Fruit fly (Drosophila melanogaster) whole organism, embryonic: ENCODE measurements around the gene CG10252.

Source experiments
- Abd-B ChIP-seq: fragments of 200-800 bp; sonication (Bioruptor generic); optimal IDR thresholded peaks from 2 replicates; lab custom pipeline; 2018; ENCODE audit warnings: missing biosample characterization, mild to moderate bottlenecking, missing genetic modification characterization, moderate library complexity
- BtbVII ChIP-seq: fragments of 200-800 bp; sonication (Bioruptor generic); optimal IDR thresholded peaks from 3 replicates; lab custom pipeline; 2017; ENCODE audit warnings: missing biosample characterization, mild to moderate bottlenecking, missing genetic modification characterization
- CG10274 ChIP-seq: fragments of 200-800 bp; sonication (Bioruptor generic); optimal IDR thresholded peaks from 3 replicates; lab custom pipeline; 2017; ENCODE audit warnings: missing biosample characterization, mild to moderate bottlenecking, missing genetic modification characterization
- CG10462 ChIP-seq: fragments of 200-800 bp; sonication (Bioruptor generic); optimal IDR thresholded peaks from 2 replicates; lab custom pipeline; 2016; ENCODE audit warnings: missing biosample characterization, missing genetic modification characterization
- CG11093 ChIP-seq: fragments of 200-800 bp; sonication (Bioruptor generic); IDR thresholded peaks from 3 replicates; pipeline ENCODE4 v1.3.6; 2022; ENCODE audit warnings: missing biosample characterization, missing genetic modification characterization
- CG12071 ChIP-seq: fragments of 200-800 bp; sonication (Bioruptor generic); optimal IDR thresholded peaks from 3 replicates; lab custom pipeline; 2018; ENCODE audit warnings: missing biosample characterization, mild to moderate bottlenecking, missing genetic modification characterization
- CG12104 ChIP-seq: fragments of 200-800 bp; sonication (Bioruptor generic); optimal IDR thresholded peaks from 3 replicates; lab custom pipeline; 2016; ENCODE audit warnings: missing biosample characterization, missing genetic modification characterization
- CG14710 ChIP-seq: fragments of 200-800 bp; sonication (Bioruptor generic); optimal IDR thresholded peaks from 3 replicates; lab custom pipeline; 2019; ENCODE audit warnings: missing biosample characterization, mild to moderate bottlenecking, missing genetic modification characterization, moderate library complexity
- CG15479 ChIP-seq: fragments of 200-800 bp; sonication (Bioruptor generic); optimal IDR thresholded peaks from 3 replicates; lab custom pipeline; 2019; ENCODE audit warnings: missing biosample characterization, mild to moderate bottlenecking, missing genetic modification characterization, moderate library complexity
- CG15696 ChIP-seq: fragments of 200-800 bp; sonication (Bioruptor generic); optimal IDR thresholded peaks from 2 replicates; lab custom pipeline; 2019; ENCODE audit warnings: missing biosample characterization, mild to moderate bottlenecking, missing genetic modification characterization, moderate library complexity
- CG17385 ChIP-seq: fragments of 200-800 bp; sonication (Bioruptor generic); optimal IDR thresholded peaks from 3 replicates; lab custom pipeline; 2018; ENCODE audit warnings: missing biosample characterization, mild to moderate bottlenecking, missing genetic modification characterization
- CG17829 ChIP-seq: fragments of 200-800 bp; optimal IDR thresholded peaks from 2 replicates; lab custom pipeline; 2019; ENCODE audit warnings: missing biosample characterization, mild to moderate bottlenecking, missing genetic modification characterization, moderate library complexity
- CG2199 ChIP-seq: fragments of 200-800 bp; sonication (Bioruptor generic); IDR thresholded peaks from 3 replicates; pipeline ENCODE4 v1.3.6; 2022; ENCODE audit warnings: missing biosample characterization, missing genetic modification characterization
- CG2678 ChIP-seq: fragments of 200-800 bp; sonication (Bioruptor generic); optimal IDR thresholded peaks from 3 replicates; lab custom pipeline; 2019; ENCODE audit warnings: missing biosample characterization, mild to moderate bottlenecking, missing genetic modification characterization, moderate library complexity
- CG31365 ChIP-seq: fragments of 200-800 bp; sonication (Bioruptor generic); optimal IDR thresholded peaks from 2 replicates; lab custom pipeline; 2018; ENCODE audit warnings: missing biosample characterization, mild to moderate bottlenecking, missing genetic modification characterization
- CG31441 ChIP-seq: fragments of 200-800 bp; sonication (Bioruptor generic); IDR thresholded peaks from 2 replicates; pipeline ENCODE4 v1.3.6; 2022; ENCODE audit warnings: missing biosample characterization, missing genetic modification characterization
- CG4360 ChIP-seq: fragments of 200-800 bp; sonication (Bioruptor generic); IDR thresholded peaks from 2 replicates; pipeline ENCODE4 v1.3.6; 2022; ENCODE audit warnings: missing biosample characterization, missing genetic modification characterization
- CG6683 ChIP-seq: fragments of 200-800 bp; sonication (Bioruptor generic); optimal IDR thresholded peaks from 2 replicates; lab custom pipeline; 2017; ENCODE audit warnings: missing biosample characterization, mild to moderate bottlenecking, missing genetic modification characterization, missing genetic modification reagents
- CG7745 ChIP-seq: fragments of 200-800 bp; sonication (Bioruptor generic); optimal IDR thresholded peaks from 2 replicates; lab custom pipeline; 2018; ENCODE audit warnings: missing biosample characterization, mild to moderate bottlenecking, missing genetic modification characterization, moderate library complexity
- CG9876 ChIP-seq: fragments of 200-800 bp; sonication (Bioruptor generic); optimal IDR thresholded peaks from 2 replicates; lab custom pipeline; 2016; ENCODE audit warnings: missing biosample characterization, missing genetic modification characterization
- CTCF ChIP-seq: fragments of 200-800 bp; sonication (Bioruptor generic); optimal IDR thresholded peaks from 2 replicates; lab custom pipeline; 2017; ENCODE audit warnings: missing biosample characterization, mild to moderate bottlenecking, missing genetic modification characterization, moderate library complexity
- D ChIP-seq, 2 experiments: fragments of 200-800 bp in 1 of 2; fragments of >200 bp in 1 of 2; sonication (Bioruptor generic) in 1 of 2; optimal IDR thresholded peaks; 2 replicates in 1 of 2; 3 replicates in 1 of 2; lab custom pipeline; 2017; ENCODE audit warnings: mild to moderate bottlenecking in 1 of 2, missing biosample characterization in 1 of 2, missing genetic modification characterization in 1 of 2, missing genetic modification reagents in 1 of 2
- Dref ChIP-seq: fragments of 200-800 bp; sonication (Bioruptor generic); IDR thresholded peaks from 2 replicates; pipeline ENCODE4 v1.3.6; 2022; ENCODE audit warnings: missing biosample characterization, missing genetic modification characterization
- Hr51 ChIP-seq, 2 experiments: fragments of 200-800 bp; sonication (Bioruptor generic); optimal IDR thresholded peaks; 2 replicates in 1 of 2; 3 replicates in 1 of 2; lab custom pipeline; 2016 to 2018; ENCODE audit warnings: missing biosample characterization in 2 of 2, missing genetic modification characterization in 2 of 2, mild to moderate bottlenecking in 1 of 2, moderate library complexity in 1 of 2
- Lhr ChIP-seq: fragments of 200-800 bp; sonication (Bioruptor generic); optimal IDR thresholded peaks from 3 replicates; lab custom pipeline; 2017; ENCODE audit warnings: mild to moderate bottlenecking, missing biosample characterization, missing genetic modification reagents, missing genetic modification characterization
- Med ChIP-seq: fragments of 200-800 bp; sonication (Bioruptor generic); peaks from one replicate; lab custom pipeline; 2016; ENCODE audit warnings: missing biosample characterization, missing genetic modification characterization, mild to moderate bottlenecking, inconsistent platforms, moderate library complexity
- NFAT ChIP-seq: fragments of 200-800 bp; sonication (Bioruptor generic); IDR thresholded peaks from 2 replicates; pipeline ENCODE4 v1.3.6; 2022; ENCODE audit warnings: missing biosample characterization, missing genetic modification characterization
- Nf-YB ChIP-seq: fragments of 200-800 bp; sonication (Bioruptor generic); optimal IDR thresholded peaks from 3 replicates; lab custom pipeline; 2019; ENCODE audit warnings: missing biosample characterization, mild to moderate bottlenecking, missing genetic modification characterization, moderate library complexity
- Opbp ChIP-seq: fragments of 200-800 bp; sonication (Bioruptor generic); IDR thresholded peaks from 3 replicates; pipeline ENCODE4 v1.3.6; 2022; ENCODE audit warnings: missing biosample characterization, missing genetic modification characterization; ENCODE audit not compliant: partially characterized antibody
- Sry-β ChIP-seq: fragments of 200-800 bp; sonication (Bioruptor generic); optimal IDR thresholded peaks from 2 replicates; lab custom pipeline; 2018; ENCODE audit warnings: missing biosample characterization, mild to moderate bottlenecking, missing genetic modification characterization, moderate library complexity
- ara ChIP-seq: fragments of 200-800 bp; sonication (Bioruptor generic); IDR thresholded peaks from 2 replicates; pipeline ENCODE4 v1.3.6; 2022; ENCODE audit warnings: missing biosample characterization, missing genetic modification characterization
- bowl ChIP-seq: fragments of 200-800 bp; sonication (Bioruptor generic); IDR thresholded peaks from 2 replicates; pipeline ENCODE4 v1.3.6; 2022; ENCODE audit warnings: missing biosample characterization, missing genetic modification characterization
- caup ChIP-seq: fragments of 200-800 bp; sonication (Bioruptor generic); optimal IDR thresholded peaks from 3 replicates; lab custom pipeline; 2017; ENCODE audit warnings: missing biosample characterization, mild to moderate bottlenecking, missing genetic modification characterization, moderate library complexity; ENCODE audit not compliant: severe bottlenecking
- dati ChIP-seq: fragments of 200-800 bp; sonication (Bioruptor generic); IDR thresholded peaks from 2 replicates; pipeline ENCODE4 v1.3.6; 2022; ENCODE audit warnings: missing biosample characterization, missing genetic modification characterization
- dmrt99B ChIP-seq: fragments of 200-800 bp; sonication (Bioruptor generic); optimal IDR thresholded peaks from 2 replicates; lab custom pipeline; 2018; ENCODE audit warnings: missing biosample characterization, mild to moderate bottlenecking, missing genetic modification characterization, moderate library complexity
- emc ChIP-seq: fragments of 200-800 bp; sonication (Bioruptor generic); optimal IDR thresholded peaks from 2 replicates; lab custom pipeline; 2016; ENCODE audit warnings: missing biosample characterization, missing genetic modification characterization
- eve ChIP-seq, 2 experiments: fragments of >200 bp; optimal IDR thresholded peaks; 2 replicates each; lab custom pipeline; 2017; ENCODE audit warnings: missing biosample characterization in 2 of 2, missing genetic modification characterization in 2 of 2
- gce ChIP-seq: fragments of 200-800 bp; sonication (Bioruptor generic); IDR thresholded peaks from 3 replicates; pipeline ENCODE4 v1.3.6; 2022; ENCODE audit warnings: missing biosample characterization, missing genetic modification characterization
- her ChIP-seq: fragments of 200-800 bp; sonication (Bioruptor generic); optimal IDR thresholded peaks from 2 replicates; lab custom pipeline; 2016; ENCODE audit warnings: missing biosample characterization, missing genetic modification characterization
- jumu ChIP-seq: fragments of 200-800 bp; sonication (Bioruptor generic); optimal IDR thresholded peaks from 3 replicates; lab custom pipeline; 2016; ENCODE audit warnings: missing biosample characterization, missing genetic modification characterization
- kah ChIP-seq: fragments of 200-800 bp; sonication (Bioruptor generic); optimal IDR thresholded peaks from 2 replicates; lab custom pipeline; 2018; ENCODE audit warnings: missing biosample characterization, mild to moderate bottlenecking, missing genetic modification characterization
- kni ChIP-seq: fragments of 200-800 bp; sonication (Bioruptor generic); optimal IDR thresholded peaks from 3 replicates; lab custom pipeline; 2017; ENCODE audit warnings: mild to moderate bottlenecking, missing biosample characterization, missing genetic modification reagents, missing genetic modification characterization
- mld ChIP-seq: fragments of 200-800 bp; sonication (Bioruptor generic); IDR thresholded peaks from 3 replicates; pipeline ENCODE4 v1.3.6; 2022; ENCODE audit warnings: missing biosample characterization, missing genetic modification characterization; ENCODE audit not compliant: partially characterized antibody
- pita ChIP-seq: fragments of 200-800 bp; sonication (Bioruptor generic); optimal IDR thresholded peaks from 2 replicates; lab custom pipeline; 2017; ENCODE audit warnings: missing biosample characterization, mild to moderate bottlenecking, missing genetic modification characterization
- pros ChIP-seq: fragments of 200-800 bp; sonication (Bioruptor generic); optimal IDR thresholded peaks from 3 replicates; lab custom pipeline; 2019; ENCODE audit warnings: missing biosample characterization, mild to moderate bottlenecking, missing genetic modification characterization, moderate library complexity
- ranshi ChIP-seq: fragments of 200-800 bp; sonication (Bioruptor generic); IDR thresholded peaks from 2 replicates; pipeline ENCODE4 v1.3.6; 2022; ENCODE audit warnings: missing biosample characterization, missing genetic modification characterization
- sd ChIP-seq: fragments of 200-800 bp; sonication (Bioruptor generic); optimal IDR thresholded peaks from 3 replicates; lab custom pipeline; 2018; ENCODE audit warnings: missing biosample characterization, mild to moderate bottlenecking, missing genetic modification characterization, moderate library complexity
- sug ChIP-seq: fragments of 200-800 bp; optimal IDR thresholded peaks from 2 replicates; lab custom pipeline; 2019; ENCODE audit warnings: missing biosample characterization, mild to moderate bottlenecking, missing genetic modification characterization, moderate library complexity
- tgo ChIP-seq: fragments of 200-800 bp; sonication (Bioruptor generic); IDR thresholded peaks from 3 replicates; pipeline ENCODE4 v1.3.6; 2022; ENCODE audit warnings: missing biosample characterization, missing genetic modification characterization
- tup ChIP-seq: fragments of 200-800 bp; sonication (Bioruptor generic); optimal IDR thresholded peaks from 2 replicates; lab custom pipeline; 2016; ENCODE audit warnings: missing biosample characterization, mild to moderate bottlenecking, missing genetic modification characterization, moderate library complexity

Gene CG10252

DNA sequence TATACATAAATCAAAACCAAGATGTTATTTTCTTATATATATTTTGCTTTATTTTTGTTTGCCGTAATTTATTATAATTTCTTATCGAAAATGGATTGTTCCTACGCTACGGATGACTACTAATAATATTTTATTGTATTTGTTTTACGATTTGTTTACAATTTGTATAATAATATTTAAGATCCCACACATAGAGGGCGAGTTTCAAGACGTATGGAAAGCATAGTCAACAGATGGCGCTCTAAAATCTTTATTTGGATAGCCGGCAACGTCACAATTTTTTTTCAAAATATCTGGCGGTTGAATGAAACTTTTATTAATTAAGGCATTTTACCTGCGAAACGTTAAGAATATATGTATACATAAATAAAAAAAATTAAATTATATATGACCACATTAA is 25.9 kb upstream of the CG10252 start (continued):
- TF ChIP-seq gce (GFP tag; lab: Robert Waterston, UW) (no peak), kah (GFP tag; lab: Kevin White, UChicago) (no peak), jumu (GFP tag; lab: Kevin White, UChicago) (no peak), CG12071 (GFP tag; lab: Kevin White, UChicago) (no peak), CG6683 (GFP tag; lab: Kevin White, UChicago) (no peak), mld (no peak), kni (GFP tag; lab: Kevin White, UChicago) (no peak), Nf-YB (no peak), CG31365 (tag; lab: Kevin White, UChicago) (no peak), CG9876 (no peak), caup (GFP tag; lab: Kevin White, UChicago) (no peak), CG14710 (tag; lab: Kevin White, UChicago) (peak; percentile 14), CG12104 (no peak), CG17829 (tag; lab: Kevin White, UChicago) (peak; percentile 63), pita (GFP tag; lab: Kevin White, UChicago) (peak; percentile 17), CG31441 (0 out of 2 replicates have a peak, but pooled peaks have one; percentile 13), CTCF (GFP tag; lab: Kevin White, UChicago) (peak; percentile 98), emc (GFP tag; lab: Kevin White, UChicago) (no peak), Hr51 (GFP tag; optimal IDR thresholded peaks at IDR 0.05; lab: Kevin White, UChicago) (peak in 1 of 2 experiments; percentile 16), her (GFP tag; lab: Kevin White, UChicago) (no peak), ranshi (no peak), BtbVII (GFP tag; lab: Kevin White, UChicago) (no peak), CG2678 (tag; lab: Kevin White, UChicago) (peak; percentile 42), Sry-β (GFP tag; lab: Kevin White, UChicago) (no peak), ara (no peak), tup (GFP tag; lab: Kevin White, UChicago) (no peak), pros (peak; percentile 80), CG2199 (GFP tag; lab: Robert Waterston, UW) (peak; percentile 93), tgo (GFP tag; lab: Robert Waterston, UW) (no peak), CG7745 (tag; lab: Kevin White, UChicago) (no peak), CG15479 (GFP tag; lab: Kevin White, UChicago) (no peak), sug (peak; percentile 66), D (optimal IDR thresholded peaks at IDR 0.05; lab: Kevin White, UChicago) (no peak), D (GFP tag; optimal IDR thresholded peaks at IDR 0.05; lab: Kevin White, UChicago) (no peak), eve (GFP tag; optimal IDR thresholded peaks at IDR 0.05; lab: Kevin White, UChicago) (peak in 1 of 2 experiments; percentile 31), Med (peak; percentile 75), CG4360 (no peak), CG11093 (GFP tag; lab: Robert Waterston, UW) (no peak), dati (GFP tag; lab: Robert Waterston, UW) (no peak), CG10274 (GFP tag; lab: Kevin White, UChicago) (no peak), dmrt99B (no peak), CG15696 (peak; percentile 64), Opbp (no peak), bowl (no peak), sd (tag; lab: Kevin White, UChicago) (peak; percentile 21), Dref (GFP tag; lab: Robert Waterston, UW) (no peak), CG10462 (GFP tag; lab: Kevin White, UChicago) (no peak), Lhr (GFP tag; lab: Kevin White, UChicago) (peak; percentile 87), NFAT (GFP tag; lab: Robert Waterston, UW) (peak; percentile 32; the same call in 1 of the 2 replicates), Abd-B (peak; percentile 78), CG17385 (GFP tag; lab: Kevin White, UChicago) (no peak)
